Fruit fly (Drosophila melanogaster) whole organism, embryonic: ENCODE data around the gene drn.
A peak's percentile ranks its signal among the peaks of the same experiment; 100 is the strongest.

ENCODE experiments used
- Aef1 ChIP-seq: fragments of 200-800 bp; sonication (Bioruptor generic); IDR thresholded peaks from 3 replicates; pipeline ENCODE4 v1.3.6; 2022; ENCODE audit warnings: missing biosample characterization, missing genetic modification characterization
- B-H2 ChIP-seq: fragments of 200-800 bp; sonication (Bioruptor generic); optimal IDR thresholded peaks from 2 replicates; lab custom pipeline; 2018; ENCODE audit warnings: missing biosample characterization, mild to moderate bottlenecking, missing genetic modification characterization
- BEAF-32 ChIP-seq: fragments of 200-800 bp; sonication (Bioruptor generic); optimal IDR thresholded peaks from 3 replicates; lab custom pipeline; 2017; ENCODE audit warnings: missing biosample characterization, missing genetic modification characterization, mild to moderate bottlenecking, moderate library complexity, missing genetic modification reagents
- Bteb2 ChIP-seq: fragments of 200-800 bp; sonication (Bioruptor generic); optimal IDR thresholded peaks from 2 replicates; lab custom pipeline; 2016; ENCODE audit warnings: missing biosample characterization, missing genetic modification characterization
- CG10209 ChIP-seq: fragments of 200-800 bp; sonication (Bioruptor generic); optimal IDR thresholded peaks from 3 replicates; lab custom pipeline; 2017; ENCODE audit warnings: missing biosample characterization, mild to moderate bottlenecking, missing genetic modification characterization, missing genetic modification reagents
- CG10274 ChIP-seq: fragments of 200-800 bp; sonication (Bioruptor generic); optimal IDR thresholded peaks from 3 replicates; lab custom pipeline; 2017; ENCODE audit warnings: missing biosample characterization, mild to moderate bottlenecking, missing genetic modification characterization
- CG11093 ChIP-seq: fragments of 200-800 bp; sonication (Bioruptor generic); IDR thresholded peaks from 3 replicates; pipeline ENCODE4 v1.3.6; 2022; ENCODE audit warnings: missing biosample characterization, missing genetic modification characterization
- CG11247 ChIP-seq: fragments of 200-800 bp; sonication (Bioruptor generic); IDR thresholded peaks from 2 replicates; pipeline ENCODE4 v1.3.6; 2022; ENCODE audit warnings: missing biosample characterization, missing genetic modification characterization
- CG11696 ChIP-seq: fragments of 200-800 bp; sonication (Bioruptor generic); IDR thresholded peaks from 2 replicates; pipeline ENCODE4 v1.3.6; 2022; ENCODE audit warnings: missing biosample characterization, missing genetic modification characterization
- CG12391 ChIP-seq: fragments of 200-800 bp; sonication (Bioruptor generic); optimal IDR thresholded peaks from 3 replicates; lab custom pipeline; 2018; ENCODE audit warnings: missing biosample characterization, mild to moderate bottlenecking, missing genetic modification characterization, moderate library complexity
- CG13296 ChIP-seq: fragments of 200-800 bp; sonication (Bioruptor generic); optimal IDR thresholded peaks from 3 replicates; lab custom pipeline; 2018; ENCODE audit warnings: missing biosample characterization, mild to moderate bottlenecking, missing genetic modification characterization
- CG13624 ChIP-seq: fragments of 200-800 bp; sonication (Bioruptor generic); optimal IDR thresholded peaks from 2 replicates; lab custom pipeline; 2016; ENCODE audit warnings: missing biosample characterization, missing genetic modification characterization
- CG13775 ChIP-seq: fragments of 200-800 bp; sonication (Bioruptor generic); optimal IDR thresholded peaks from 3 replicates; lab custom pipeline; 2017; ENCODE audit warnings: missing biosample characterization, mild to moderate bottlenecking, missing genetic modification characterization
- CG14014 ChIP-seq: fragments of 200-800 bp; sonication (Bioruptor generic); IDR thresholded peaks from 2 replicates; pipeline ENCODE4 v1.3.6; 2022; ENCODE audit warnings: missing biosample characterization, missing genetic modification characterization
- CG14710 ChIP-seq: fragments of 200-800 bp; sonication (Bioruptor generic); optimal IDR thresholded peaks from 3 replicates; lab custom pipeline; 2019; ENCODE audit warnings: missing biosample characterization, mild to moderate bottlenecking, missing genetic modification characterization, moderate library complexity
- CG1529 ChIP-seq: fragments of 200-800 bp; sonication (Bioruptor generic); optimal IDR thresholded peaks from 3 replicates; lab custom pipeline; 2018; ENCODE audit warnings: missing biosample characterization, missing genetic modification characterization
- CG3065 ChIP-seq: fragments of 200-800 bp; sonication (Bioruptor generic); optimal IDR thresholded peaks from 2 replicates; lab custom pipeline; 2016; ENCODE audit warnings: missing biosample characterization, missing genetic modification characterization
- CG31224 ChIP-seq: fragments of 200-800 bp; sonication (Bioruptor generic); IDR thresholded peaks from 2 replicates; pipeline ENCODE4 v1.3.6; 2022; ENCODE audit warnings: missing biosample characterization, missing genetic modification characterization
- CG4328 ChIP-seq: fragments of 200-800 bp; sonication (Bioruptor generic); optimal IDR thresholded peaks from 3 replicates; lab custom pipeline; 2017; ENCODE audit warnings: missing biosample characterization, missing genetic modification reagents, missing genetic modification characterization
- CG4707 ChIP-seq: fragments of 200-800 bp; sonication (Bioruptor generic); optimal IDR thresholded peaks from 2 replicates; lab custom pipeline; 2018; ENCODE audit warnings: missing biosample characterization, mild to moderate bottlenecking, missing genetic modification characterization, moderate library complexity
- CG7357 ChIP-seq: fragments of 200-800 bp; sonication (Bioruptor generic); IDR thresholded peaks from 3 replicates; pipeline ENCODE4 v1.3.6; 2022; ENCODE audit warnings: missing biosample characterization, missing genetic modification characterization
- CG7556 ChIP-seq: fragments of 200-800 bp; sonication (Bioruptor generic); optimal IDR thresholded peaks from 2 replicates; lab custom pipeline; 2017; ENCODE audit warnings: missing biosample characterization, mild to moderate bottlenecking, missing genetic modification characterization
- CG9215 ChIP-seq: fragments of 200-800 bp; sonication (Bioruptor generic); IDR thresholded peaks from 2 replicates; pipeline ENCODE4 v1.3.6; 2022; ENCODE audit warnings: missing biosample characterization, missing genetic modification characterization
- CTCF ChIP-seq: fragments of 200-800 bp; sonication (Bioruptor generic); optimal IDR thresholded peaks from 2 replicates; lab custom pipeline; 2017; ENCODE audit warnings: missing biosample characterization, mild to moderate bottlenecking, missing genetic modification characterization, moderate library complexity
- Dip3 ChIP-seq: fragments of 200-800 bp; sonication (Bioruptor generic); optimal IDR thresholded peaks from 3 replicates; lab custom pipeline; 2016; ENCODE audit warnings: missing biosample characterization, missing genetic modification characterization
- H15 ChIP-seq: fragments of 200-800 bp; sonication (Bioruptor generic); IDR thresholded peaks from 3 replicates; pipeline ENCODE4 v1.3.6; 2022; ENCODE audit warnings: missing biosample characterization, missing genetic modification characterization
- Hand ChIP-seq: fragments of 200-800 bp; sonication (Bioruptor generic); optimal IDR thresholded peaks from 2 replicates; lab custom pipeline; 2017; ENCODE audit warnings: mild to moderate bottlenecking, missing biosample characterization, missing genetic modification reagents, missing genetic modification characterization
- Jarid2 ChIP-seq: fragments of 200-800 bp; sonication (Bioruptor generic); optimal IDR thresholded peaks from 3 replicates; lab custom pipeline; 2017; ENCODE audit warnings: mild to moderate bottlenecking, missing biosample characterization, missing genetic modification reagents, missing genetic modification characterization
- MESR4 ChIP-seq: fragments of 200-800 bp; sonication (Bioruptor generic); optimal IDR thresholded peaks from 2 replicates; lab custom pipeline; 2018; ENCODE audit warnings: missing biosample characterization, mild to moderate bottlenecking, missing genetic modification characterization, moderate library complexity
- Mrtf ChIP-seq: fragments of 200-800 bp; sonication (Bioruptor generic); IDR thresholded peaks from 3 replicates; pipeline ENCODE4 v1.3.6; 2022; ENCODE audit warnings: missing biosample characterization, missing genetic modification characterization
- Oaz ChIP-seq: fragments of 200-800 bp; sonication (Bioruptor generic); IDR thresholded peaks from 2 replicates; pipeline ENCODE4 v1.3.6; 2022; ENCODE audit warnings: missing biosample characterization, missing genetic modification characterization
- Opbp ChIP-seq: fragments of 200-800 bp; sonication (Bioruptor generic); IDR thresholded peaks from 3 replicates; pipeline ENCODE4 v1.3.6; 2022; ENCODE audit warnings: missing biosample characterization, missing genetic modification characterization; ENCODE audit not compliant: partially characterized antibody
- Ptx1 ChIP-seq: fragments of 200-800 bp; sonication (Bioruptor generic); IDR thresholded peaks from 2 replicates; pipeline ENCODE4 v1.3.6; 2022; ENCODE audit warnings: missing biosample characterization, missing genetic modification characterization
- az2 ChIP-seq: fragments of 200-800 bp; sonication (Bioruptor generic); optimal IDR thresholded peaks from 3 replicates; lab custom pipeline; 2016; ENCODE audit warnings: missing biosample characterization, missing genetic modification characterization
- br ChIP-seq: fragments of >200 bp; optimal IDR thresholded peaks from 2 replicates; lab custom pipeline; 2017
- en ChIP-seq: fragments of 200-800 bp; sonication (Bioruptor generic); optimal IDR thresholded peaks from 2 replicates; lab custom pipeline; 2016; ENCODE audit warnings: missing biosample characterization, missing genetic modification characterization
- fd102C ChIP-seq: fragments of 200-800 bp; sonication (Bioruptor generic); optimal IDR thresholded peaks from 2 replicates; lab custom pipeline; 2018; ENCODE audit warnings: missing biosample characterization, mild to moderate bottlenecking, missing genetic modification characterization, moderate library complexity
- gcm2 ChIP-seq: fragments of 200-800 bp; sonication (Bioruptor generic); optimal IDR thresholded peaks from 2 replicates; lab custom pipeline; 2016; ENCODE audit warnings: missing biosample characterization, missing genetic modification characterization
- hb ChIP-seq: fragments of 200-800 bp; sonication (Bioruptor generic); IDR thresholded peaks from 3 replicates; pipeline ENCODE4 v1.3.6; 2022; ENCODE audit warnings: missing biosample characterization, missing genetic modification characterization; ENCODE audit not compliant: partially characterized antibody
- hbn ChIP-seq: fragments of 200-800 bp; sonication (Bioruptor generic); IDR thresholded peaks from 2 replicates; pipeline ENCODE4 v1.3.6; 2022; ENCODE audit warnings: missing biosample characterization, missing genetic modification characterization; ENCODE audit not compliant: partially characterized antibody
- hkb ChIP-seq, 2 experiments: fragments of 200-800 bp in 1 of 2; fragments of >200 bp in 1 of 2; sonication (Bioruptor generic) in 1 of 2; IDR thresholded peaks in 1 of 2; optimal IDR thresholded peaks in 1 of 2; 2 replicates each; pipeline versions ENCODE4 v1.3.6 to Lab custom; 2017 to 2022; ENCODE audit warnings: missing biosample characterization in 1 of 2, missing genetic modification characterization in 1 of 2
- mirr ChIP-seq: fragments of 200-800 bp; sonication (Bioruptor generic); optimal IDR thresholded peaks from 3 replicates; lab custom pipeline; 2018; ENCODE audit warnings: missing biosample characterization, mild to moderate bottlenecking, missing genetic modification characterization
- pzg ChIP-seq: fragments of 200-800 bp; sonication (Bioruptor generic); optimal IDR thresholded peaks from 3 replicates; lab custom pipeline; 2018; ENCODE audit warnings: missing biosample characterization, mild to moderate bottlenecking, missing genetic modification characterization, moderate library complexity
- ranshi ChIP-seq: fragments of 200-800 bp; sonication (Bioruptor generic); IDR thresholded peaks from 2 replicates; pipeline ENCODE4 v1.3.6; 2022; ENCODE audit warnings: missing biosample characterization, missing genetic modification characterization
- row ChIP-seq: fragments of 200-800 bp; sonication (Bioruptor generic); IDR thresholded peaks from 3 replicates; pipeline ENCODE4 v1.3.6; 2022; ENCODE audit warnings: missing biosample characterization, missing genetic modification characterization
- sens ChIP-seq: fragments of 200-800 bp; sonication (Bioruptor generic); peaks from one replicate; lab custom pipeline; 2016; ENCODE audit warnings: missing biosample characterization, missing genetic modification characterization
- slbo ChIP-seq: fragments of 200-800 bp; sonication (Bioruptor generic); IDR thresholded peaks from 2 replicates; pipeline ENCODE4 v1.3.6; 2022; ENCODE audit warnings: missing biosample characterization, missing genetic modification characterization
- slp2 ChIP-seq: fragments of 200-800 bp; sonication (Bioruptor generic); optimal IDR thresholded peaks from 2 replicates; lab custom pipeline; 2016; ENCODE audit warnings: missing biosample characterization, missing genetic modification characterization
- sug ChIP-seq: fragments of 200-800 bp; optimal IDR thresholded peaks from 2 replicates; lab custom pipeline; 2019; ENCODE audit warnings: missing biosample characterization, mild to moderate bottlenecking, missing genetic modification characterization, moderate library complexity
- tgo ChIP-seq: fragments of 200-800 bp; sonication (Bioruptor generic); IDR thresholded peaks from 3 replicates; pipeline ENCODE4 v1.3.6; 2022; ENCODE audit warnings: missing biosample characterization, missing genetic modification characterization
- z ChIP-seq: fragments of 200-800 bp; sonication (Bioruptor generic); IDR thresholded peaks from 3 replicates; pipeline ENCODE4 v1.3.6; 2022; ENCODE audit warnings: missing biosample characterization, missing genetic modification characterization

drn gene

dm6 chr3R:9378644-9379411, 38.8 kb downstream of the drn start (continued):
- no peak for TF ChIP-seq BEAF-32 (GFP tag; lab: Kevin White, UChicago)
- TF ChIP-seq Jarid2 = peak; percentile 16
- TF ChIP-seq br (lab: Kevin White, UChicago) = no peak
- TF ChIP-seq CG13775 = peak; percentile 74
- peak; percentile 68 for TF ChIP-seq row (GFP tag; lab: Robert Waterston, UW)
- peak; percentile 65 for TF ChIP-seq fd102C
- TF ChIP-seq CG7357 = peak; percentile 32; the same call in 1 of the 3 replicates
- TF ChIP-seq Aef1 = no peak
- TF ChIP-seq CG10209 (GFP tag; lab: Kevin White, UChicago) = peak; percentile 58
- peak; percentile 36 for TF ChIP-seq CG1529 (GFP tag; lab: Kevin White, UChicago)
- TF ChIP-seq CG3065 = peak; percentile 6
- no peak for TF ChIP-seq CG11093 (GFP tag; lab: Robert Waterston, UW)
- no peak for TF ChIP-seq B-H2 (GFP tag; lab: Kevin White, UChicago)
- TF ChIP-seq slbo (GFP tag; lab: Robert Waterston, UW) = no peak
- TF ChIP-seq z (GFP tag; lab: Robert Waterston, UW) = no peak
- peak; percentile 76 for TF ChIP-seq CG12391 (tag; lab: Kevin White, UChicago)
- TF ChIP-seq tgo (GFP tag; lab: Robert Waterston, UW) = no peak
- TF ChIP-seq CG14710 (tag; lab: Kevin White, UChicago) = peak; percentile 87
- TF ChIP-seq H15 = no peak
- TF ChIP-seq CG10274 (GFP tag; lab: Kevin White, UChicago) = no peak
- peak; percentile 97 for TF ChIP-seq sens
- TF ChIP-seq CG31224 (GFP tag; lab: Robert Waterston, UW) = no peak
- no peak for TF ChIP-seq CG4707
- TF ChIP-seq en (GFP tag; lab: Kevin White, UChicago) = no peak
- no peak for TF ChIP-seq sug (tag; lab: Kevin White, UChicago)
- TF ChIP-seq CG9215 = no peak
- TF ChIP-seq CG11696 (GFP tag; lab: Robert Waterston, UW) = no peak
- TF ChIP-seq Ptx1 (GFP tag; lab: Robert Waterston, UW) = peak; percentile 21; the same call in 1 of the 2 replicates
- TF ChIP-seq pzg (GFP tag; lab: Kevin White, UChicago) = no peak
- TF ChIP-seq az2 (GFP tag; lab: Kevin White, UChicago) = peak; percentile 57
- peak; percentile 7 for TF ChIP-seq CG13624 (GFP tag; lab: Kevin White, UChicago)
- no peak for TF ChIP-seq hb
- TF ChIP-seq hkb (optimal IDR thresholded peaks at IDR 0.05; lab: Kevin White, UChicago) = no peak
- peak; percentile 24; the same call in 1 of the 2 replicates for TF ChIP-seq hkb (GFP tag; IDR thresholded peaks at IDR 0.05; lab: Robert Waterston, UW)
- TF ChIP-seq Dip3 (GFP tag; lab: Kevin White, UChicago) = no peak
- TF ChIP-seq Bteb2 (GFP tag; lab: Kevin White, UChicago) = no peak
- no peak for TF ChIP-seq Hand (GFP tag; lab: Kevin White, UChicago)
- no peak for TF ChIP-seq CG14014 (GFP tag; lab: Robert Waterston, UW)
- TF ChIP-seq MESR4 (GFP tag; lab: Kevin White, UChicago) = no peak
- no peak for TF ChIP-seq CTCF (GFP tag; lab: Kevin White, UChicago)
- no peak for TF ChIP-seq mirr (GFP tag; lab: Kevin White, UChicago)
- TF ChIP-seq CG4328 (GFP tag; lab: Kevin White, UChicago) = peak; percentile 35
- TF ChIP-seq Opbp (GFP tag; lab: Robert Waterston, UW) = no peak
- TF ChIP-seq hbn (GFP tag; lab: Robert Waterston, UW) = no peak
- no peak for TF ChIP-seq Oaz
- TF ChIP-seq CG7556 (GFP tag; lab: Kevin White, UChicago) = peak; percentile 78
- no peak for TF ChIP-seq CG13296 (GFP tag; lab: Kevin White, UChicago)
- TF ChIP-seq ranshi (GFP tag; lab: Robert Waterston, UW) = peak; percentile 32; the same call in 1 of the 2 replicates
- TF ChIP-seq slp2 (GFP tag; lab: Kevin White, UChicago) = no peak
- TF ChIP-seq Mrtf = no peak
- no peak for TF ChIP-seq gcm2 (GFP tag; lab: Kevin White, UChicago)
- 0 out of 2 replicates have a peak, but pooled peaks have one; percentile 7 for TF ChIP-seq CG11247 (GFP tag; lab: Robert Waterston, UW)
